Fruit fly (Drosophila melanogaster) whole organism, embryonic: ENCODE data around the gene CG2931.
A peak's percentile ranks its signal among the peaks of the same experiment; 100 is the strongest.

ENCODE experiments used
- B-H1 ChIP-seq: fragments of 200-800 bp; sonication (Bioruptor generic); IDR thresholded peaks from 3 replicates; pipeline ENCODE4 v1.3.6; 2022; ENCODE audit warnings: missing biosample characterization, missing genetic modification characterization
- B-H2 ChIP-seq: fragments of 200-800 bp; sonication (Bioruptor generic); optimal IDR thresholded peaks from 2 replicates; lab custom pipeline; 2018; ENCODE audit warnings: missing biosample characterization, mild to moderate bottlenecking, missing genetic modification characterization
- CG10267 ChIP-seq: fragments of 200-800 bp; sonication (Bioruptor generic); optimal IDR thresholded peaks from 2 replicates; lab custom pipeline; 2018; ENCODE audit warnings: missing biosample characterization, mild to moderate bottlenecking, missing genetic modification characterization, moderate library complexity
- CG10565 ChIP-seq: fragments of 200-800 bp; sonication (Bioruptor generic); optimal IDR thresholded peaks from 3 replicates; lab custom pipeline; 2016; ENCODE audit warnings: missing biosample characterization, mild to moderate bottlenecking, missing genetic modification characterization
- CG10654 ChIP-seq: fragments of 200-800 bp; sonication (Bioruptor generic); optimal IDR thresholded peaks from 2 replicates; lab custom pipeline; 2016; ENCODE audit warnings: missing biosample characterization, missing genetic modification characterization
- CG12219 ChIP-seq: fragments of 200-800 bp; sonication (Bioruptor generic); optimal IDR thresholded peaks from 3 replicates; lab custom pipeline; 2018; ENCODE audit warnings: missing biosample characterization, mild to moderate bottlenecking, missing genetic modification characterization
- CG12659 ChIP-seq: fragments of 200-800 bp; sonication (Bioruptor generic); optimal IDR thresholded peaks from 3 replicates; lab custom pipeline; 2017; ENCODE audit warnings: mild to moderate bottlenecking, missing biosample characterization, missing genetic modification reagents, missing genetic modification characterization
- CG15011 ChIP-seq: fragments of 200-800 bp; sonication (Bioruptor generic); optimal IDR thresholded peaks from 3 replicates; lab custom pipeline; 2018; ENCODE audit warnings: missing biosample characterization, mild to moderate bottlenecking, missing genetic modification characterization
- CG18764 ChIP-seq: fragments of 200-800 bp; sonication (Bioruptor generic); optimal IDR thresholded peaks from 3 replicates; lab custom pipeline; 2016; ENCODE audit warnings: missing biosample characterization, missing genetic modification characterization
- CG31224 ChIP-seq: fragments of 200-800 bp; sonication (Bioruptor generic); IDR thresholded peaks from 2 replicates; pipeline ENCODE4 v1.3.6; 2022; ENCODE audit warnings: missing biosample characterization, missing genetic modification characterization
- CG3726 ChIP-seq: fragments of 200-800 bp; sonication (Bioruptor generic); IDR thresholded peaks from 3 replicates; pipeline ENCODE4, ENCODE4 v1.3.6; 2022; ENCODE audit warnings: missing biosample characterization, missing genetic modification characterization
- CG3995 ChIP-seq: fragments of 200-800 bp; sonication (Bioruptor generic); optimal IDR thresholded peaks from 3 replicates; lab custom pipeline; 2016; ENCODE audit warnings: missing biosample characterization, missing genetic modification characterization
- CG4282 ChIP-seq: fragments of 200-800 bp; sonication (Bioruptor generic); optimal IDR thresholded peaks from 2 replicates; lab custom pipeline; 2016; ENCODE audit warnings: missing biosample characterization, missing genetic modification characterization
- CG4730 ChIP-seq: fragments of 200-800 bp; sonication (Bioruptor generic); IDR thresholded peaks from 2 replicates; pipeline ENCODE4 v1.3.6; 2022; ENCODE audit warnings: missing biosample characterization, missing genetic modification characterization
- CG6689 ChIP-seq: fragments of 200-800 bp; sonication (Bioruptor generic); IDR thresholded peaks from 2 replicates; pipeline ENCODE4 v1.3.6; 2022; ENCODE audit warnings: missing biosample characterization, missing genetic modification characterization
- CG7556 ChIP-seq: fragments of 200-800 bp; sonication (Bioruptor generic); optimal IDR thresholded peaks from 2 replicates; lab custom pipeline; 2017; ENCODE audit warnings: missing biosample characterization, mild to moderate bottlenecking, missing genetic modification characterization
- CG8089 ChIP-seq: fragments of 200-800 bp; sonication (Bioruptor generic); optimal IDR thresholded peaks from 3 replicates; lab custom pipeline; 2016; ENCODE audit warnings: missing biosample characterization, missing genetic modification characterization
- CG8924 ChIP-seq: fragments of 200-800 bp; optimal IDR thresholded peaks from 3 replicates; lab custom pipeline; 2019; ENCODE audit warnings: missing biosample characterization, mild to moderate bottlenecking, missing genetic modification characterization, moderate library complexity
- CG9215 ChIP-seq: fragments of 200-800 bp; sonication (Bioruptor generic); IDR thresholded peaks from 2 replicates; pipeline ENCODE4 v1.3.6; 2022; ENCODE audit warnings: missing biosample characterization, missing genetic modification characterization
- CG9609 ChIP-seq: fragments of 200-800 bp; sonication (Bioruptor generic); optimal IDR thresholded peaks from 3 replicates; lab custom pipeline; 2016; ENCODE audit warnings: missing biosample characterization, missing genetic modification characterization
- CG9817 ChIP-seq: fragments of 200-800 bp; sonication (Bioruptor generic); optimal IDR thresholded peaks from 2 replicates; lab custom pipeline; 2018; ENCODE audit warnings: missing biosample characterization, mild to moderate bottlenecking, missing genetic modification characterization, moderate library complexity
- Camta ChIP-seq: fragments of 200-800 bp; sonication (Bioruptor generic); optimal IDR thresholded peaks from 2 replicates; lab custom pipeline; 2016; ENCODE audit warnings: missing biosample characterization, missing genetic modification characterization
- Dip3 ChIP-seq: fragments of 200-800 bp; sonication (Bioruptor generic); optimal IDR thresholded peaks from 3 replicates; lab custom pipeline; 2016; ENCODE audit warnings: missing biosample characterization, missing genetic modification characterization
- E2f1 ChIP-seq: fragments of 200-800 bp; sonication (Bioruptor generic); IDR thresholded peaks from 2 replicates; pipeline ENCODE4 v1.3.6; 2022; ENCODE audit warnings: missing biosample characterization, missing genetic modification characterization
- Fer1 ChIP-seq: fragments of 200-800 bp; sonication (Bioruptor generic); optimal IDR thresholded peaks from 2 replicates; lab custom pipeline; 2017; ENCODE audit warnings: missing biosample characterization, mild to moderate bottlenecking, missing genetic modification characterization
- HHEX ChIP-seq: fragments of 200-800 bp; sonication (Bioruptor generic); optimal IDR thresholded peaks from 3 replicates; lab custom pipeline; 2017; ENCODE audit warnings: missing biosample characterization, mild to moderate bottlenecking, missing genetic modification characterization, missing genetic modification reagents
- HLH3B ChIP-seq: fragments of 200-800 bp; sonication (Bioruptor generic); IDR thresholded peaks from 2 replicates; pipeline ENCODE4 v1.3.6; 2022; ENCODE audit warnings: missing biosample characterization, missing genetic modification characterization
- Hey ChIP-seq: fragments of 200-800 bp; sonication (Bioruptor generic); optimal IDR thresholded peaks from 3 replicates; lab custom pipeline; 2018; ENCODE audit warnings: missing biosample characterization, mild to moderate bottlenecking, missing genetic modification characterization
- Hsf ChIP-seq: fragments of 200-800 bp; sonication (Bioruptor generic); optimal IDR thresholded peaks from 3 replicates; lab custom pipeline; 2016; ENCODE audit warnings: missing biosample characterization, missing genetic modification characterization
- Kr ChIP-seq: fragments of 200-800 bp; sonication (Bioruptor generic); optimal IDR thresholded peaks from 2 replicates; lab custom pipeline; 2017; ENCODE audit warnings: missing biosample characterization, mild to moderate bottlenecking, missing genetic modification characterization
- MBD-R2 ChIP-seq: fragments of 200-800 bp; sonication (Bioruptor generic); IDR thresholded peaks from 2 replicates; pipeline ENCODE4 v1.3.6; 2022; ENCODE audit warnings: missing biosample characterization, missing genetic modification characterization
- Max ChIP-seq: fragments of 200-800 bp; sonication (Bioruptor generic); optimal IDR thresholded peaks from 2 replicates; lab custom pipeline; 2016; ENCODE audit warnings: missing biosample characterization, mild to moderate bottlenecking, missing genetic modification characterization
- Nf-YC ChIP-seq: fragments of 200-800 bp; optimal IDR thresholded peaks from 3 replicates; lab custom pipeline; 2019; ENCODE audit warnings: missing biosample characterization, mild to moderate bottlenecking, missing genetic modification characterization, moderate library complexity
- Oaz ChIP-seq: fragments of 200-800 bp; sonication (Bioruptor generic); IDR thresholded peaks from 2 replicates; pipeline ENCODE4 v1.3.6; 2022; ENCODE audit warnings: missing biosample characterization, missing genetic modification characterization
- Oli ChIP-seq: fragments of 200-800 bp; sonication (Bioruptor generic); optimal IDR thresholded peaks from 2 replicates; lab custom pipeline; 2018; ENCODE audit warnings: missing biosample characterization, mild to moderate bottlenecking, missing genetic modification characterization, moderate library complexity
- ac ChIP-seq: fragments of 200-800 bp; sonication (Bioruptor generic); optimal IDR thresholded peaks from 3 replicates; lab custom pipeline; 2017; ENCODE audit warnings: missing biosample characterization, mild to moderate bottlenecking, missing genetic modification characterization
- bcd ChIP-seq: fragments of 200-800 bp; sonication (Bioruptor generic); optimal IDR thresholded peaks from 2 replicates; lab custom pipeline; 2017; ENCODE audit warnings: missing biosample characterization, mild to moderate bottlenecking, missing genetic modification characterization
- cas ChIP-seq: fragments of 200-800 bp; sonication (Bioruptor generic); IDR thresholded peaks from 2 replicates; pipeline ENCODE4 v1.3.6; 2022; ENCODE audit warnings: missing biosample characterization, missing genetic modification characterization
- disco-r ChIP-seq: fragments of 200-800 bp; sonication (Bioruptor generic); optimal IDR thresholded peaks from 2 replicates; lab custom pipeline; 2016; ENCODE audit warnings: missing biosample characterization, missing genetic modification characterization
- eve ChIP-seq, 2 experiments: fragments of >200 bp; optimal IDR thresholded peaks; 2 replicates each; lab custom pipeline; 2017; ENCODE audit warnings: missing biosample characterization in 2 of 2, missing genetic modification characterization in 2 of 2
- grn ChIP-seq: fragments of 200-800 bp; sonication (Bioruptor generic); optimal IDR thresholded peaks from 3 replicates; lab custom pipeline; 2017; ENCODE audit warnings: missing biosample characterization, missing genetic modification characterization
- gsb ChIP-seq: fragments of 200-800 bp; sonication (Bioruptor generic); IDR thresholded peaks from 2 replicates; pipeline ENCODE4 v1.3.6; 2022; ENCODE audit warnings: missing biosample characterization, missing genetic modification characterization
- ind ChIP-seq: fragments of 200-800 bp; sonication (Bioruptor generic); optimal IDR thresholded peaks from 3 replicates; lab custom pipeline; 2016; ENCODE audit warnings: missing biosample characterization, missing genetic modification characterization
- jing ChIP-seq: fragments of 200-800 bp; sonication (Bioruptor generic); optimal IDR thresholded peaks from 2 replicates; lab custom pipeline; 2018; ENCODE audit warnings: missing biosample characterization, mild to moderate bottlenecking, missing genetic modification characterization
- lilli ChIP-seq: fragments of 200-800 bp; sonication (Bioruptor generic); optimal IDR thresholded peaks from 3 replicates; lab custom pipeline; 2016; ENCODE audit warnings: missing biosample characterization, missing genetic modification characterization
- luna ChIP-seq: fragments of 200-800 bp; sonication (Bioruptor generic); optimal IDR thresholded peaks from 2 replicates; lab custom pipeline; 2016; ENCODE audit warnings: missing biosample characterization, missing genetic modification characterization
- nau ChIP-seq: fragments of 200-800 bp; sonication (Bioruptor generic); optimal IDR thresholded peaks from 3 replicates; lab custom pipeline; 2017; ENCODE audit warnings: missing biosample characterization, mild to moderate bottlenecking, missing genetic modification characterization, missing genetic modification reagents
- pnt ChIP-seq: fragments of 200-800 bp; sonication (Bioruptor generic); optimal IDR thresholded peaks from 3 replicates; lab custom pipeline; 2016; ENCODE audit warnings: missing biosample characterization, missing genetic modification characterization
- ranshi ChIP-seq: fragments of 200-800 bp; sonication (Bioruptor generic); IDR thresholded peaks from 2 replicates; pipeline ENCODE4 v1.3.6; 2022; ENCODE audit warnings: missing biosample characterization, missing genetic modification characterization
- slou ChIP-seq: fragments of 200-800 bp; sonication (Bioruptor generic); optimal IDR thresholded peaks from 3 replicates; lab custom pipeline; 2016; ENCODE audit warnings: missing biosample characterization, missing genetic modification characterization
- zen ChIP-seq: fragments of 200-800 bp; sonication (Bioruptor generic); optimal IDR thresholded peaks from 3 replicates; lab custom pipeline; 2018; ENCODE audit warnings: missing biosample characterization, mild to moderate bottlenecking, missing genetic modification characterization, moderate library complexity
- zfh1 ChIP-seq: fragments of 200-800 bp; sonication (Bioruptor generic); IDR thresholded peaks from 3 replicates; pipeline ENCODE4 v1.3.6; 2022; ENCODE audit warnings: missing biosample characterization, missing genetic modification characterization

CG2931 gene

dm6 chr3R:5565623-5566022 lies 2.8 kb downstream of the CG2931 start (continued):
- peak; percentile 80 for TF ChIP-seq HHEX
- TF ChIP-seq CG4282: peak; percentile 53
- peak; percentile 6 for TF ChIP-seq CG3995 (GFP tag; lab: Kevin White, UChicago)
- peak; percentile 45 for TF ChIP-seq B-H2 (GFP tag; lab: Kevin White, UChicago)
- peak; percentile 61 for TF ChIP-seq CG10654 (GFP tag; lab: Kevin White, UChicago)
- TF ChIP-seq bcd (GFP tag; lab: Kevin White, UChicago): peak; percentile 80
- TF ChIP-seq CG12219 (GFP tag; lab: Kevin White, UChicago): peak; percentile 80
- peak; percentile 72 for TF ChIP-seq CG31224 (GFP tag; lab: Robert Waterston, UW)
- TF ChIP-seq disco-r (GFP tag; lab: Kevin White, UChicago): peak; percentile 26
- peak; percentile 66 for TF ChIP-seq CG9215 (GFP tag; lab: Robert Waterston, UW)
- TF ChIP-seq grn (GFP tag; lab: Kevin White, UChicago): peak; percentile 92
- peak; percentile 81 for TF ChIP-seq Oaz (GFP tag; lab: Robert Waterston, UW)
- peak; percentile 88 for TF ChIP-seq zfh1 (GFP tag; lab: Robert Waterston, UW)
- peak; percentile 52 for TF ChIP-seq Max (GFP tag; lab: Kevin White, UChicago)
- TF ChIP-seq jing (GFP tag; lab: Kevin White, UChicago): no peak
- TF ChIP-seq CG7556: peak; percentile 82
- TF ChIP-seq CG4730 (GFP tag; lab: Robert Waterston, UW): peak; percentile 80
- TF ChIP-seq ind: peak; percentile 78
- no peak for TF ChIP-seq eve (GFP tag; optimal IDR thresholded peaks at IDR 0.05; lab: Kevin White, UChicago)
- TF ChIP-seq zen: peak; percentile 11
- TF ChIP-seq Hsf (GFP tag; lab: Kevin White, UChicago): peak; percentile 76
- peak; percentile 63 for TF ChIP-seq CG9817 (tag; lab: Kevin White, UChicago)
- TF ChIP-seq E2f1 (GFP tag; lab: Robert Waterston, UW): peak; percentile 86
- no peak for TF ChIP-seq Kr
- TF ChIP-seq CG8089: peak; percentile 53
- no peak for TF ChIP-seq luna (GFP tag; lab: Kevin White, UChicago)
- TF ChIP-seq gsb (GFP tag; lab: Robert Waterston, UW): peak; percentile 59
- TF ChIP-seq CG10565 (GFP tag; lab: Kevin White, UChicago): no peak
- peak; percentile 72; the same call in 1 of the 3 replicates for TF ChIP-seq CG3726
- peak; percentile 54 for TF ChIP-seq CG18764 (GFP tag; lab: Kevin White, UChicago)
- no peak for TF ChIP-seq ac
- peak; percentile 85 for TF ChIP-seq CG6689 (GFP tag; lab: Robert Waterston, UW)
- peak; percentile 67; the same call in 1 of the 2 replicates for TF ChIP-seq cas (GFP tag; lab: Robert Waterston, UW)
- peak; percentile 77 for TF ChIP-seq Camta (GFP tag; lab: Kevin White, UChicago)
- TF ChIP-seq Fer1 (GFP tag; lab: Kevin White, UChicago): peak; percentile 82
- no peak for TF ChIP-seq nau (GFP tag; lab: Kevin White, UChicago)
- TF ChIP-seq pnt: peak; percentile 73
- TF ChIP-seq HLH3B (GFP tag; lab: Robert Waterston, UW): peak; percentile 90
- peak; percentile 82 for TF ChIP-seq lilli (GFP tag; lab: Kevin White, UChicago)
- peak; percentile 69 for TF ChIP-seq CG15011 (GFP tag; lab: Kevin White, UChicago)
- peak; percentile 81 for TF ChIP-seq Oli
- peak; percentile 91 for TF ChIP-seq Hey (tag; lab: Kevin White, UChicago)
- peak; percentile 84 for TF ChIP-seq CG12659 (GFP tag; lab: Kevin White, UChicago)
- TF ChIP-seq CG9609 (GFP tag; lab: Kevin White, UChicago): peak; percentile 81
- peak; percentile 86 for TF ChIP-seq ranshi (GFP tag; lab: Robert Waterston, UW)
- peak; percentile 84 for TF ChIP-seq B-H1 (GFP tag; lab: Robert Waterston, UW)
- peak; percentile 80 for TF ChIP-seq CG8924 (tag; lab: Kevin White, UChicago)
- TF ChIP-seq slou (GFP tag; lab: Kevin White, UChicago): peak; percentile 40
- TF ChIP-seq Nf-YC: no peak
- peak; percentile 75 for TF ChIP-seq Dip3 (GFP tag; lab: Kevin White, UChicago)
- peak; percentile 50 for TF ChIP-seq CG10267 (tag; lab: Kevin White, UChicago)
- TF ChIP-seq MBD-R2 (GFP tag; lab: Robert Waterston, UW): peak; percentile 66
